Worm (Caenorhabditis elegans): ENCODE results near the gene tat-6.

ce11 chrV:3171625-3172024 lies 42.7 kb downstream of the tat-6 start:
- TF ChIP-seq snpc-4 (tag; optimal IDR thresholded peaks at IDR 0.05) (no peak), daf-8 (GFP tag; IDR thresholded peaks at IDR 0.05) (no peak), zip-2 (tag; optimal IDR thresholded peaks at IDR 0.05) (no peak), zag-1 (tag; optimal IDR thresholded peaks at IDR 0.05) (no peak), lin-15B (tag; optimal IDR thresholded peaks at IDR 0.05) (no peak), nhr-77 (tag; optimal IDR thresholded peaks at IDR 0.05) (no peak), ceh-44 (GFP tag; IDR thresholded peaks at IDR 0.05) (no peak), lin-39 (tag; optimal IDR thresholded peaks at IDR 0.05) (no peak), ama-1 (optimal IDR thresholded peaks at IDR 0.05) (no peak), zip-11 (GFP tag; IDR thresholded peaks at IDR 0.05) (no peak), nhr-237 (tag; optimal IDR thresholded peaks at IDR 0.05) (no peak), ztf-11 (tag; optimal IDR thresholded peaks at IDR 0.05) (no peak), unc-39 (tag; optimal IDR thresholded peaks at IDR 0.05) (no peak), T20F7.1 (GFP tag; optimal IDR thresholded peaks at IDR 0.05) (no peak)

All from whole organism, L4 larva.